Worm (Caenorhabditis elegans) whole organism, L4 larva: ENCODE measurements around the gene F55A11.1.

Experiments used
- D1046.2 ChIP-seq: fragments of 200-800 bp; sonication (Bioruptor generic); IDR thresholded peaks from 2 replicates; pipeline ENCODE4 v1.3.6; 2022; ENCODE audit warnings: missing genetic modification characterization, missing compliant biosample characterization
- F10B5.3 ChIP-seq: sonication (generic microtip); optimal IDR thresholded peaks from 2 replicates; lab custom pipeline; 2016; ENCODE audit warnings: mild to moderate bottlenecking, missing genetic modification characterization, missing compliant biosample characterization
- F26F4.8 ChIP-seq: fragments of 200-800 bp; sonication (Bioruptor generic); conservative IDR thresholded peaks from 2 replicates; pipeline ENCODE4 v1.3.6; 2022; ENCODE audit warnings: missing genetic modification characterization, missing compliant biosample characterization
- F37D6.2 ChIP-seq: sonication (generic microtip); optimal IDR thresholded peaks from 2 replicates; lab custom pipeline; 2016; ENCODE audit warnings: mild to moderate bottlenecking, missing genetic modification characterization, missing compliant biosample characterization
- F49E8.2 ChIP-seq: sonication (generic microtip); optimal IDR thresholded peaks from 2 replicates; lab custom pipeline; 2016; ENCODE audit warnings: missing compliant biosample characterization, mild to moderate bottlenecking, missing genetic modification characterization, borderline replicate concordance
- Y5F2A.4 ChIP-seq: fragments of 200-800 bp; sonication (Bioruptor generic); optimal IDR thresholded peaks from 2 replicates; lab custom pipeline; 2018; ENCODE audit warnings: mild to moderate bottlenecking, missing genetic modification characterization, missing compliant biosample characterization
- Y75B8A.6 ChIP-seq: fragments of 200-800 bp; sonication (Bioruptor generic); IDR thresholded peaks from 2 replicates; pipeline ENCODE4 v1.3.6; 2022; ENCODE audit warnings: missing genetic modification reagents, missing genetic modification characterization, missing compliant biosample characterization
- ZK337.2 ChIP-seq: fragments of 200-800 bp; sonication (Bioruptor generic); IDR thresholded peaks from 2 replicates; pipeline ENCODE4 v1.3.6; 2022; ENCODE audit warnings: missing genetic modification reagents, missing genetic modification characterization, missing compliant biosample characterization
- ZK546.5 ChIP-seq, 2 experiments: sonication (generic microtip); optimal IDR thresholded peaks; 2 replicates each; lab custom pipeline; 2017; ENCODE audit warnings: missing biosample characterization in 2 of 2, missing genetic modification characterization in 2 of 2
- aly-2 ChIP-seq: sonication (generic microtip); optimal IDR thresholded peaks from 2 replicates; lab custom pipeline; 2018; ENCODE audit warnings: missing biosample characterization, missing genetic modification characterization
- ama-1 ChIP-seq: fragments of 150-350 bp; optimal IDR thresholded peaks from 2 replicates; lab custom pipeline; 2014; ENCODE audit warnings: inconsistent platforms, mixed read lengths
- attf-4 ChIP-seq: sonication (generic microtip); optimal IDR thresholded peaks from 3 replicates; lab custom pipeline; 2017; ENCODE audit warnings: missing biosample characterization, missing genetic modification characterization
- ceh-20 ChIP-seq: fragments of 200-800 bp; sonication (Bioruptor generic); IDR thresholded peaks from 2 replicates; pipeline ENCODE4 v1.3.6; 2022; ENCODE audit warnings: missing genetic modification reagents, missing genetic modification characterization, missing compliant biosample characterization
- ceh-28 ChIP-seq: fragments of 150-350 bp; optimal IDR thresholded peaks from 2 replicates; lab custom pipeline; 2014; ENCODE audit warnings: missing biosample characterization, missing genetic modification reagents, missing genetic modification characterization
- ceh-82 ChIP-seq: sonication (generic microtip); optimal IDR thresholded peaks from 2 replicates; lab custom pipeline; 2017; ENCODE audit warnings: missing biosample characterization, missing genetic modification characterization
- ces-1 ChIP-seq: fragments of 150-350 bp; sonication (generic microtip); optimal IDR thresholded peaks from 4 replicates; lab custom pipeline; 2014; ENCODE audit warnings: missing biosample characterization, missing genetic modification reagents, missing genetic modification characterization
- daf-19 ChIP-seq: fragments of 200-800 bp; sonication (Bioruptor generic); conservative IDR thresholded peaks from 2 replicates; pipeline ENCODE4 v1.3.6; 2022; ENCODE audit warnings: missing genetic modification characterization, missing compliant biosample characterization
- dmd-8 ChIP-seq: fragments of 200-800 bp; sonication (Bioruptor generic); IDR thresholded peaks from 2 replicates; pipeline ENCODE4 v1.3.6; 2022; ENCODE audit warnings: missing genetic modification characterization, missing compliant biosample characterization
- duxl-1 ChIP-seq: sonication (generic microtip); optimal IDR thresholded peaks from 2 replicates; lab custom pipeline; 2016; ENCODE audit warnings: mild to moderate bottlenecking, missing genetic modification characterization, moderate library complexity, missing compliant biosample characterization; ENCODE audit not compliant: poor library complexity
- dve-1 ChIP-seq: sonication (generic microtip); optimal IDR thresholded peaks from 2 replicates; lab custom pipeline; 2017; ENCODE audit warnings: antibody characterized with exemption, mild to moderate bottlenecking, missing genetic modification characterization, missing compliant biosample characterization; ENCODE audit not compliant: insufficient read depth
- egl-27 ChIP-seq: sonication (generic microtip); optimal IDR thresholded peaks from 3 replicates; lab custom pipeline; 2017; ENCODE audit warnings: missing biosample characterization, missing genetic modification reagents, missing genetic modification characterization
- fos-1 ChIP-seq: fragments of 150-350 bp; optimal IDR thresholded peaks from 2 replicates; lab custom pipeline; 2014; ENCODE audit warnings: missing biosample characterization, missing genetic modification characterization
- hif-1 ChIP-seq, 2 experiments: sonication (generic microtip); optimal IDR thresholded peaks; 2 replicates each; lab custom pipeline; 2016 to 2017; ENCODE audit warnings: missing compliant biosample characterization in 2 of 2, missing genetic modification characterization in 2 of 2, missing genetic modification reagents in 2 of 2, missing genotype in 2 of 2, mild to moderate bottlenecking in 1 of 2
- hlh-11 ChIP-seq: fragments of 200-800 bp; sonication (Bioruptor generic); optimal IDR thresholded peaks from 2 replicates; lab custom pipeline; 2018; ENCODE audit warnings: mild to moderate bottlenecking, missing genetic modification characterization, missing compliant biosample characterization
- hmg-1.1 ChIP-seq: fragments of 200-800 bp; sonication (Bioruptor generic); IDR thresholded peaks from 2 replicates; pipeline ENCODE4 v1.3.6; 2022; ENCODE audit warnings: missing genetic modification reagents, missing genetic modification characterization, missing compliant biosample characterization
- lin-15B ChIP-seq: fragments of 150-350 bp; sonication (generic microtip); optimal IDR thresholded peaks from 3 replicates; lab custom pipeline; 2014; ENCODE audit warnings: missing biosample characterization, missing genetic modification characterization
- lin-29 ChIP-seq: fragments of 200-800 bp; sonication (Bioruptor generic); IDR thresholded peaks from 2 replicates; pipeline ENCODE4 v1.3.6; 2022; ENCODE audit warnings: missing genetic modification reagents, missing genetic modification characterization, missing compliant biosample characterization
- lin-38 ChIP-seq: fragments of 200-800 bp; sonication (Bioruptor generic); IDR thresholded peaks from 2 replicates; pipeline ENCODE4 v1.3.6; 2022; ENCODE audit warnings: missing genetic modification reagents, missing genetic modification characterization, missing compliant biosample characterization
- lin-39 ChIP-seq: fragments of 150-350 bp; optimal IDR thresholded peaks from 2 replicates; lab custom pipeline; 2014; ENCODE audit warnings: missing biosample characterization, missing genetic modification reagents, missing genetic modification characterization
- lir-3 ChIP-seq: sonication (generic microtip); optimal IDR thresholded peaks from 2 replicates; lab custom pipeline; 2016; ENCODE audit warnings: mild to moderate bottlenecking, missing genetic modification characterization, missing compliant biosample characterization
- lsy-2 ChIP-seq, 2 experiments: fragments of 150-350 bp in 1 of 2; sonication (generic microtip) in 1 of 2; optimal IDR thresholded peaks; 2 replicates each; lab custom pipeline; 2014 to 2017; ENCODE audit warnings: missing biosample characterization in 2 of 2, missing genetic modification characterization in 2 of 2
- madf-5 ChIP-seq, 2 experiments: fragments of 200-800 bp; sonication (Bioruptor generic); IDR thresholded peaks; 2 replicates each; pipeline ENCODE4 v1.3.6; 2022; ENCODE audit warnings: missing compliant biosample characterization in 2 of 2, missing genetic modification characterization in 2 of 2
- mep-1 ChIP-seq: fragments of 150-350 bp; sonication (generic microtip); optimal IDR thresholded peaks from 3 replicates; lab custom pipeline; 2014; ENCODE audit warnings: missing biosample characterization, missing genetic modification characterization
- nhr-237 ChIP-seq: sonication (generic microtip); optimal IDR thresholded peaks from 2 replicates; lab custom pipeline; 2017; ENCODE audit warnings: missing biosample characterization, missing genetic modification characterization
- nhr-25 ChIP-seq: sonication (generic microtip); optimal IDR thresholded peaks from 2 replicates; lab custom pipeline; 2017; ENCODE audit warnings: missing genetic modification characterization, mild to moderate bottlenecking, missing compliant biosample characterization, antibody characterized with exemption, moderate library complexity, borderline replicate concordance; ENCODE audit not compliant: insufficient read depth
- nhr-28 ChIP-seq: fragments of 150-350 bp; optimal IDR thresholded peaks from 2 replicates; lab custom pipeline; 2014; ENCODE audit warnings: missing biosample characterization, missing genetic modification characterization
- nhr-42 ChIP-seq: fragments of 200-800 bp; sonication (Bioruptor generic); IDR thresholded peaks from 2 replicates; pipeline ENCODE4 v1.3.6; 2022; ENCODE audit warnings: missing genetic modification characterization, missing compliant biosample characterization
- nhr-48 ChIP-seq: sonication (generic microtip); optimal IDR thresholded peaks from 2 replicates; lab custom pipeline; 2016; ENCODE audit warnings: mild to moderate bottlenecking, missing genetic modification characterization, missing compliant biosample characterization
- nhr-6 ChIP-seq: fragments of 150-350 bp; optimal IDR thresholded peaks from 2 replicates; lab custom pipeline; 2014; ENCODE audit warnings: missing biosample characterization, missing genetic modification characterization
- nhr-77 ChIP-seq: fragments of 150-350 bp; optimal IDR thresholded peaks from 2 replicates; lab custom pipeline; 2014; ENCODE audit warnings: missing biosample characterization, missing genetic modification characterization
- pqm-1 ChIP-seq: sonication (generic microtip); optimal IDR thresholded peaks from 2 replicates; lab custom pipeline; 2017; ENCODE audit warnings: missing biosample characterization, missing genetic modification characterization
- snpc-4 ChIP-seq: fragments of 150-350 bp; optimal IDR thresholded peaks from 2 replicates; lab custom pipeline; 2014; ENCODE audit warnings: missing biosample characterization, missing genetic modification characterization
- spr-1 ChIP-seq: sonication (generic microtip); optimal IDR thresholded peaks from 2 replicates; lab custom pipeline; 2016; ENCODE audit warnings: mild to moderate bottlenecking, missing genetic modification characterization, missing compliant biosample characterization
- spr-3 ChIP-seq: fragments of 200-800 bp; sonication (Bioruptor generic); optimal IDR thresholded peaks from 2 replicates; lab custom pipeline; 2018; ENCODE audit warnings: mild to moderate bottlenecking, missing genetic modification characterization, missing compliant biosample characterization
- tra-1 ChIP-seq: fragments of 200-800 bp; sonication (Bioruptor generic); IDR thresholded peaks from 2 replicates; pipeline ENCODE4 v1.3.6; 2022; ENCODE audit warnings: missing genetic modification reagents, missing genetic modification characterization, missing compliant biosample characterization
- unc-130 ChIP-seq: sonication (generic microtip); optimal IDR thresholded peaks from 2 replicates; lab custom pipeline; 2016; ENCODE audit warnings: missing genetic modification reagents, missing genetic modification characterization, missing compliant biosample characterization
- unc-62 ChIP-seq, 3 experiments: fragments of 150-350 bp in 1 of 3; sonication (generic microtip); optimal IDR thresholded peaks in 2 of 3; peaks in 1 of 3; 1 replicate in 1 of 3; 2 replicates in 2 of 3; lab custom pipeline; 2014 to 2017; ENCODE audit warnings: missing biosample characterization in 3 of 3, missing genetic modification characterization in 3 of 3, missing genetic modification reagents in 3 of 3, missing genotype in 1 of 3
- vab-7 ChIP-seq: fragments of 200-800 bp; sonication (Bioruptor generic); IDR thresholded peaks from 2 replicates; pipeline ENCODE4 v1.3.6; 2022; ENCODE audit warnings: missing genetic modification reagents, missing genetic modification characterization, missing compliant biosample characterization
- ztf-7 ChIP-seq: fragments of 150-350 bp; optimal IDR thresholded peaks from 2 replicates; lab custom pipeline; 2014; ENCODE audit warnings: missing biosample characterization, missing genetic modification characterization

F55A11.1 gene

DNA sequence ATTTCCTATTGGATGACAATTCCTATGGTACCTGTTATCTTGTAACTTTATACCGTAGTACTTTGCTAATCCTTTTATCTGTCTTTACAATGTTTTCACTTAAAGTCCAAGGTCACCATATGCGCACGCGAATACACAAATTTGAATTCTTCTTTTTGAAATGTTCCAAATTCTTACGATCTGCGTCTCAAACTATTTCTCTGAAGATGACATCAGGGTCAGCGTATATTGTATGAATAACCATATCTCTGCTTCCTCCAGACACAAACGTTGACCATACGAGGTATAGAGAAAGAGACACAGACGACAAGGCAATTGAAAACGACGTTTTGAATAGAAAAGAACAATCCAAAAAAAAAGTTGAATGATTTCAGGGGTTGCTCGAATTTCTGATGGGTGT lies 9.7 kb upstream of the F55A11.1 start:
- no peak for TF ChIP-seq nhr-42 (GFP tag; lab: Robert Waterston, UW)
- no peak for TF ChIP-seq F10B5.3 (tag; lab: Kevin White, UChicago)
- TF ChIP-seq lsy-2 (tag; optimal IDR thresholded peaks at IDR 0.05; lab: Kevin White, UChicago): peak in 1 of 2 experiments; percentile 17
- TF ChIP-seq nhr-28 (tag; lab: Kevin White, UChicago): peak; percentile 34
- TF ChIP-seq dve-1 (tag; lab: Kevin White, UChicago): peak; percentile 57
- no peak for TF ChIP-seq lin-39
- no peak for TF ChIP-seq nhr-237 (tag; lab: Kevin White, UChicago)
- TF ChIP-seq ceh-20: no peak
- TF ChIP-seq tra-1: no peak
- peak; percentile 5 for TF ChIP-seq hlh-11 (tag; lab: Kevin White, UChicago)
- no peak for TF ChIP-seq F26F4.8
- no peak for TF ChIP-seq egl-27
- no peak for TF ChIP-seq fos-1 (tag; lab: Kevin White, UChicago)
- no peak for TF ChIP-seq duxl-1
- no peak for TF ChIP-seq ces-1 (GFP tag; lab: Kevin White, UChicago)
- TF ChIP-seq aly-2 (tag; lab: Kevin White, UChicago): no peak
- TF ChIP-seq nhr-6 (tag; lab: Kevin White, UChicago): no peak
- TF ChIP-seq lin-38 (GFP tag; lab: Robert Waterston, UW): no peak
- no peak for TF ChIP-seq ztf-7
- no peak for TF ChIP-seq spr-3 (GFP tag; lab: Kevin White, UChicago)
- TF ChIP-seq ZK337.2 (GFP tag; lab: Robert Waterston, UW): no peak
- TF ChIP-seq dmd-8 (GFP tag; lab: Robert Waterston, UW): no peak
- TF ChIP-seq lin-15B: no peak
- no peak for TF ChIP-seq ceh-28
- TF ChIP-seq unc-62 (GFP tag; optimal IDR thresholded peaks at IDR 0.05 in 1 of 2; lab: Kevin White, UChicago): peak in 1 of 2 experiments; percentile 92
- TF ChIP-seq unc-62 (tag; optimal IDR thresholded peaks at IDR 0.05; lab: Kevin White, UChicago): no peak
- no peak for TF ChIP-seq madf-5 (GFP tag; IDR thresholded peaks at IDR 0.05; lab: Robert Waterston, UW)

DNA sequence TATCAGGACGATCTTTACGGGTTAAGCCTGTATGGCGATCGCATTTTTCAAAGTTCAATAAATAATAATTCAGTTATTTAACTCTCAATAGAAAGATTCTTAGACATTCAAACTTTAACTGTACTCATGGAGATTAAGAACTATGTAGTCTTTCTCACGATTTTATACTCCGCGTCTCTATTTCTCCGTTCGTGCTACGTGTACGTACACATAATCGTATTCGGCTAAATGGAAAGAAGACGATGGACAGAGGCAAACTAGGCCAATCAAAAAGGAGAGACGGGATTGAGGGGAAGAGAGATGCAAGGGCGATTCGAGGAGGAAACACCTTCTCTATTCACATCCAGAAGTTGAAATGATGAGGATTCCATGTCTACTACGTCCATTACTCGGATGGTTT lies 9.2 kb upstream of the F55A11.1 start, which contains the start of gene bus-18:
TSS of gene bus-18 (plus strand) at position 301 of the 400 bp plus-strand sequence.
- TF ChIP-seq spr-1 (tag; lab: Kevin White, UChicago) (no peak), D1046.2 (GFP tag; lab: Robert Waterston, UW) (no peak), pqm-1 (no peak), F37D6.2 (no peak), vab-7 (GFP tag; lab: Robert Waterston, UW) (no peak), mep-1 (tag; lab: Kevin White, UChicago) (no peak), daf-19 (GFP tag; lab: Robert Waterston, UW) (no peak), nhr-48 (tag; lab: Kevin White, UChicago) (no peak), lir-3 (tag; lab: Kevin White, UChicago) (no peak), snpc-4 (tag; lab: Kevin White, UChicago) (no peak), ces-1 (GFP tag; lab: Kevin White, UChicago) (no peak), unc-130 (GFP tag; lab: Kevin White, UChicago) (no peak)

DNA sequence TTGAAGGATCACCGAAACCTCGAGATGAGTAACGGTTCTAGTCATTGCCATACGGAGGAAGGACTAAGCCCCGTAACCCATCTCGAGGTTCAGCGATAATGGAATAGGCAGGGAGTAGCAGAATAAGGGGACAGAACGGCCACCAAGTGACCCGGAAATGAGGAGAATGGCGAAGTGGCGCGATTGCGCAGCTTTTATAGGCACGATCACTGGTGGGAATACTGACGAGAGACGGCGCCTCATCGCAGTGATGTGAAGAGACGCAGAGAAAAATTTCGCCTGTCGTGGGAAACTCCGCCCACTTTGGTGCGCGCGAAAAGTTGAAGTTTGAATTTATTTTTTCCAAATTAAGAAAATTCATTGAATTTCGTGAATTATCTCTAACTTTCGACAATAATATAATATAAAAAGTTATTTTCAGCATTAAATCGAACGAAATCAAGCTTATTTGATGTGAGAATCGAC lies 5.9 kb upstream of the F55A11.1 start, which contains the start of gene F55A11.4:
TSS of gene F55A11.4 (plus strand) at position 415 of the 465 bp plus-strand sequence.
- TF ChIP-seq unc-130 (GFP tag; lab: Kevin White, UChicago): peak; percentile 33
- TF ChIP-seq lin-38 (GFP tag; lab: Robert Waterston, UW): no peak; the same call in 1 of the 2 replicates
- no peak for TF ChIP-seq lir-3 (tag; lab: Kevin White, UChicago)
- peak; percentile 4 for TF ChIP-seq F49E8.2 (tag; lab: Kevin White, UChicago)
- no peak for TF ChIP-seq hif-1 (tag; optimal IDR thresholded peaks at IDR 0.05; lab: Kevin White, UChicago)
- no peak for TF ChIP-seq nhr-77 (tag; lab: Kevin White, UChicago)
- peak; percentile 82 for TF ChIP-seq ama-1
- TF ChIP-seq hmg-1.1: no peak
- no peak for TF ChIP-seq F10B5.3 (tag; lab: Kevin White, UChicago)
- no peak for TF ChIP-seq lin-29 (GFP tag; lab: Robert Waterston, UW)
- 0 out of 2 replicates have a peak, but pooled peaks have one; percentile 16 for TF ChIP-seq vab-7 (GFP tag; lab: Robert Waterston, UW)
- no peak for TF ChIP-seq attf-4
- no peak for TF ChIP-seq nhr-25 (tag; lab: Kevin White, UChicago)
- 0 out of 2 replicates have a peak, but pooled peaks have one; percentile 62 for TF ChIP-seq D1046.2 (GFP tag; lab: Robert Waterston, UW)
- no peak for TF ChIP-seq fos-1 (tag; lab: Kevin White, UChicago)
- no peak for TF ChIP-seq Y5F2A.4 (GFP tag; lab: Kevin White, UChicago)
- TF ChIP-seq Y75B8A.6 (GFP tag; lab: Robert Waterston, UW): no peak
- no peak for TF ChIP-seq ceh-82 (tag; lab: Kevin White, UChicago)
- no peak for TF ChIP-seq ZK546.5 (tag; optimal IDR thresholded peaks at IDR 0.05; lab: Kevin White, UChicago)
